Fruit fly (Drosophila melanogaster): ENCODE results near the gene CG31109.

The CG31109 gene

DNA sequence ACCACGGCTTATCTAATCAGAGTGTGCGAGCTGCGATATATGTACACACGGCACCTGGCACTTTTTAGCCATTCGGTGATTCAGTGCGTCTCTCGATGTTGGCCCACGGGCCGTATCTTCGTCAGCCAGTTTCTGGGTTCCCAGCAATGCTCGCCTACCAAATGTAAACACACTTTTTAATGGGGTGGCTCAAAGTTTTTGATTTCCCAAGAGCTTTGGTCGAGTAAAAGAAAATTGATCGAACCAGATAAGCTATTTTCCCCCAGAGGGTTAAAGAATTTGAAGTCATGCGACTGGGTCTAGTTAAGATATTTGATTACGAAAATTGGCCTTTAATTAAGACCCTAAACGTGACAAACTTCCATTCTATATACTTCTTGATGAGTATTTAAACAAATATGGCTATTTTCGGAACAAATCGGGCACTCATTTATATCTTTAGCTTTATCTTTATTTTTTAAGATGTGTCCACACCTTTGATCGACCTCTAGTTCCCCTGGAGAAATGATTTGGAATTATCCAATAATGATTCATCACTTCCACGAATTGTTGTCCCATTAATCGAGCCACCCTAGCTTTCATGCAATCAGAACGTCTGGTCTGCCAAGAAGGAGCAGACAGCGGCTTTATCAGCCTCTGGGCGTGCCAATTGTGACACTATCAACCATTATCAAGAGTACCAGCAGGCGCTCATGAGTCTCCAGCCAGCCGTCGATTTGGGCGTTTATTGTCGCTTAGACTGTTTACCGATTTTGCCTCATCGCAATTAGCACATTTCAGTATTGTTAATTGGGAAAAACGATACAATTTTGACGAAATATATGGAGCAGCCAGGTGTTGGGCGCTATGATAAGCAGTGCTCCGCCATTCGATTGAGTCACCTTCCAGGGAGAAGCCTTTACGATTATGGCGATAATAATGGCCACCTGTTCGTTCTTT, 26.9 kb downstream of the CG31109 start:
- TF ChIP-seq CG8478 (optimal IDR thresholded peaks at IDR 0.05) = no peak
- TF ChIP-seq CTCF (optimal IDR thresholded peaks at IDR 0.05) = no peak

DNA sequence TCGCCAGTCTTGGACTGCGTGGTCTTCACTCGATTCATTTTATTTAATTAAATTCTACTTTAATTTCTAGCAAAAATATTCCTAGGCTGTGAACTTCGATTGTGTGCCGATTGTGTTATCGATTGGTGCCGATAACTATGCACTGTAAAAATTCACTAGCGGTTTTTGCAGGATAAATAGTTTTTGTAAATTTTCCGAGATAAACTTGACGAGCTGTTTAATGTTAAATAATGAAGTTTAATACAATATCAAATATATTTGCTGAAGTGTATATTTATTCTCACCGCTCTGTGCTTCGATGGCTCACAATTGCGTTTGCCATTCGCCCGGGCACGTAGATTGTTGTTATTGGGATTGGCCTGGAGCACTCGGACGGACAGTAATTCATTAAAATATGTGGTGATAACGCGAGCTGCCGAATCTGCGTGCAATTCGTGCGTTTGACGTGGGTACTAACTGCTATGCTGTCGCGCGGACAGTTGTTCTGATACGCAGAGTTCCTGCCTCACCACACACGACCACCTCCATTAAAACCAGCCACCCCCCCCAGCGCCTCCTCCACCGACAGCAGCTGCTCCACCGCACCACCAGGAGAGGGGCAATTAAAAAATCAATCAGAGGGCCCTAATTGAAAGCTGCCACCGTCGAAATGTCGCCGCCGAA, 29.4 kb downstream of the CG31109 start, which contains the start of the genes EMC6 and Hr96:
TSS of gene EMC6 (minus strand) at position 123 of the 663 bp plus-strand sequence.
TSS of gene Hr96 (plus strand) at position 341 of the 663 bp plus-strand sequence.
- TF ChIP-seq CG8478 (optimal IDR thresholded peaks at IDR 0.05) (no peak), CTCF (optimal IDR thresholded peaks at IDR 0.05) (no peak)

DNA sequence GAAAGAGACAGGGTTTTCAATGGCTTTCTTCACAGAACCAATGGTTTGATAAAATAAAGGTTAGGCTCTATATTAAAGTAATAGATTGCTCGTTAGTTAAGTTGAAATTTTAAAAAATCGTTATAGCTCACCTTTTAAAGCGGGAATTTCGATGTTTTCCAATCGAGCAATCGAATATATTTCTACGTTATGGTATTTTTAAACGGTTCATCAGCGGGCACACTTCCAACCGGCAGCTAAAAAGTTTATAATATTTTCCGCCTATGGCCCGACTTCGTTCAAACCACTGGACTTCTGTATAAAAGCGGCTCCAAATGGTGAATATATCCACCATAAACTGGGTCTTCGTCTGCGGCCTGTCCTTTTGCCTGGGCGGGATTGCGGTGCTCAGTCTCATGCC, 31.4 kb downstream of the CG31109 start, which contains the start of gene beta4GalT7:
TSS of gene beta4GalT7 (plus strand) at position 201 of the 400 bp plus-strand sequence.
- no peak for TF ChIP-seq CG8478 (optimal IDR thresholded peaks at IDR 0.05)
- no peak for TF ChIP-seq CTCF (optimal IDR thresholded peaks at IDR 0.05)

DNA sequence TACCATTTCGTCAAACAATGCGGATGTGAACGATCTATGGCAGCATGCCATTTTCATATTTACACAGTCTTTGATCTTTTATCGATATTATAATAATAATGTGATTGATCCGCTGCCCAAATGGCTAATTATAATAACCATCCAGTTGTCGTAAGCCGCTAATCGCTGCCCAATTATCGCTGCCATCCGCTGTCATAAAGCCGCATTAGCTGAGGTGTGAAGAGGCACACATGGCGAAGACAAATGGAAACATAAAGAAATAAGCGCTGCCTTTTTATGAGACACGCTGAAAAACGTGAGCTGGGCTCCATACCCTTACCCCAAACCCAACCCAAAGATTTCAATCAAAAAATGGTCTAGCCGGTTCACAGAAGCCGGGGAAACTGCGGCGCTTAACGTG, 42.4 kb downstream of the CG31109 start:
- TF ChIP-seq CG8478 (optimal IDR thresholded peaks at IDR 0.05) = no peak

DNA sequence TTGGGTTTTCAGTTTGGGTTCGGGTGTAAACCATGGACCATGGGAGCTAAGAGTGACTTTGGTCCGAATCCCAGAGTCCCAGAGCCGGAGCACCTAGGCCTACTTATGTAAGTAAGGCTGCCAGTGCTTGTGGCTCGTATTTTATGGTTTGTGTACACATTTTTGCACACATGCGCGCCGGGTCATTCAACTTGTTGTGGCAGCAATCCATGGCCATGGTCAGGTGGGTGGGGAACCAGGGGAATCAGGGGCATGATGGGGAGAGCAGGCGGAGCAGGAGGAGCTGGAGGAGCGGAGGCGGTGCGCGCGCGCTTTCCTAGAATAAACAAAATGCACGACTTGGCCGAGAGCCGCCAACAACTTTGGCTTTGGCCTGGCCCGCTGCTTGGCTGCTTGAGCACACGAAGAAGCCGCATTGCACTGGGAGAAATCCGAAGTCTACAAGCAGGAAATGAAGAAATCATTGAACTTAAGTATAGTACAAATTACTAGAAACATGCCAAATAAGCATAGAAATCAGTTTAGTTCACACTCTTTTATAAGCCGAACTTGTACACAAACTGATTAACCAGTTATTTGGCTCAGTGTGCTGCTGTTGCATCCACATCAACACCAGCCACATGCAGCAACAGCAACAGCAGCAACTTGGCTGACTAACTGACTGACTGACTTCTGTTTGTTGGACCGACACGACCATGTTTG, 44.6 kb downstream of the CG31109 start:
- TF ChIP-seq CG8478 (optimal IDR thresholded peaks at IDR 0.05) (no peak), CTCF (optimal IDR thresholded peaks at IDR 0.05) (no peak)

DNA sequence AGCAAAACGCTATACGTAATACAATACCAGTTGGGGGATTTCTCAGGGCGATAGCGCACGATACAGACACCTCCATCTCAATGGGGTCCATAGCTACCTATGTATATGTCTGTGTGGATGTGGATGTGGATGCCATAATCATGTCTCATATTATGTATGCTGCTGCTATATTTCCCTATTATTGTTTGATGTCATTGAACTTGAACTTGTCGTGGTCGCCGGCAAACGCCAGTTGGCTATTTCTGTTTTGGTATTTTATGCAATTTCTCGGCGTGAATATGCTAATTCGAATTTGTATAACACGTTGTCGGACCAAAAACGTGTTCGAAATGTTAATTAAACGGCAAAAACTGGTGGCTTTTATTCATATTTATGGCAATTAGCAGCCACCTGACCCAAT, 48.7 kb downstream of the CG31109 start:
- TF ChIP-seq CTCF (optimal IDR thresholded peaks at IDR 0.05) (no peak), CG8478 (optimal IDR thresholded peaks at IDR 0.05) (no peak)

DNA sequence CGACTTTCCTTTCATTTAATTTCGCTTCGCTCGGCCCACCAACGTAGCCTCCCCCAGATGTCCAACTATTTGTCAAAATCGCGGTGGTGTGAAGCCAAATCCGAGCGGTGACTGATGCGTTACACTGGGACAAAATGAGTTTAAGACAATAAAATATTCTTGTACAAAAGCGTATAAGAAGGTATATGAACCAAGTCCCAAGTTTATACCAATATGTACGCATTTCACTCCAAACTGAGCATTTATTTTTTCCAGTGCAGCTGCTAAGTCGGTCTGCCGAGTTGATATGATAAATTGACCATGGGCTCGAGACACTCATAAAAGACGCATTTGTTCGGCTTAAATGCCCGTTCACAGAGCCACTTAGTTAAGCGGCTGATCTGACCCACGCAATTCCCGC, 49.7 kb downstream of the CG31109 start:
- no peak for TF ChIP-seq CG8478 (optimal IDR thresholded peaks at IDR 0.05)
- no peak for TF ChIP-seq CTCF (optimal IDR thresholded peaks at IDR 0.05)

DNA sequence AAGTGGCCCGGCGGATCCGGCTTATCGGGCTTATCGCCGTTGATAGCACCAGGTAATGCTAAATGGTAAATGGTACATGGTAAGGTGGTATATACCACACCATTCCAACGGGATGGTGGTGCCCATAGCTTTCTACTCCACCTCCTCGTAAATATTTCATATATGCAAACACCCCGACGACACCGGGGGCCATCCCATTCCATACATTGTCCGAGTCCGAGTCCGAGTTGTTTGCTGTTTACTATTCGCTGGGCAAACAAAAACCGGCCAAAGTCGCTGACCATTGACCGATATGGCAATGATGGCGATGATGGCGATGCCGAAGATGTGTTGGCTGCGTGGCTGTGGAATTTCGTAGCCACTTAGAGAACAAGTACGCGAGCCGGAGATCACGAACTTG, 50.4 kb downstream of the CG31109 start:
- TF ChIP-seq CTCF (optimal IDR thresholded peaks at IDR 0.05) = no peak
- TF ChIP-seq CG8478 (optimal IDR thresholded peaks at IDR 0.05) = no peak
